Worm (Caenorhabditis elegans): ENCODE data around the gene vit-1.

DNA sequence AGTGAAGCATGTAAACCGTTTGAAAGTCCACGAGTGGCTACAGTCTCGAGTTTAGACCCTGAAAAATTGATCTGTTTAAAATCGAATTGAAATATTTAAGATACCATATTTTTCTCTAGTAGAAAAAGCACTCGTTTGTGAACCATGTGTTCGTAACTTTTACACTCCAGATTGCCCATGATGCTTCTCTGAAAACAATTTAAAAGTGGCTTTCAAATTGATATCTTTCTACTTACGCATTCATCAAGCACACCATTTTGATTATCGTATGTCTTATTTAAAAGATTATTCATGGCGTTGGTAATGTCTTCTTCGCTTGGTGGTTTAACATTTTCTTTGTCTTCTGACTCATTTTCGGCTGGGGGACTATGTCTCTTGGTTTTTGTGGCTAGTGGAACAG lies 5.9 kb downstream of the vit-1 start:
- no peak for TF ChIP-seq pqm-1 (tag; optimal IDR thresholded peaks at IDR 0.05)
- TF ChIP-seq tbx-2 (tag; optimal IDR thresholded peaks at IDR 0.05) = no peak
